Worm (Caenorhabditis elegans) whole organism, L4 larva: ENCODE measurements around the gene F46F5.1.

Source experiments
- F49E8.2 ChIP-seq: sonication (generic microtip); optimal IDR thresholded peaks from 2 replicates; lab custom pipeline; 2016; ENCODE audit warnings: missing compliant biosample characterization, mild to moderate bottlenecking, missing genetic modification characterization, borderline replicate concordance
- jun-1 ChIP-seq: fragments of 150-350 bp; optimal IDR thresholded peaks from 2 replicates; lab custom pipeline; 2014; ENCODE audit warnings: missing biosample characterization, missing genetic modification reagents, missing genetic modification characterization
- lin-38 ChIP-seq: fragments of 200-800 bp; sonication (Bioruptor generic); IDR thresholded peaks from 2 replicates; pipeline ENCODE4 v1.3.6; 2022; ENCODE audit warnings: missing genetic modification reagents, missing genetic modification characterization, missing compliant biosample characterization
- nhr-28 ChIP-seq: fragments of 150-350 bp; optimal IDR thresholded peaks from 2 replicates; lab custom pipeline; 2014; ENCODE audit warnings: missing biosample characterization, missing genetic modification characterization
- unc-130 ChIP-seq: sonication (generic microtip); optimal IDR thresholded peaks from 2 replicates; lab custom pipeline; 2016; ENCODE audit warnings: missing genetic modification reagents, missing genetic modification characterization, missing compliant biosample characterization
- unc-39 ChIP-seq: sonication (generic microtip); optimal IDR thresholded peaks from 2 replicates; lab custom pipeline; 2017; ENCODE audit warnings: missing biosample characterization, missing genetic modification characterization

ce11 chrII:823529-823928 lies 31.8 kb upstream of the F46F5.1 start, which contains the start of gene F46F5.10:
- no peak for TF ChIP-seq lin-38 (GFP tag; lab: Robert Waterston, UW)
- TF ChIP-seq unc-130 (GFP tag; lab: Kevin White, UChicago): no peak
- no peak for TF ChIP-seq jun-1 (tag; lab: Kevin White, UChicago)
- TF ChIP-seq nhr-28: no peak
- no peak for TF ChIP-seq F49E8.2 (tag; lab: Kevin White, UChicago)
- no peak for TF ChIP-seq unc-39
